Fruit fly (Drosophila melanogaster): ENCODE data around the gene CG3744.

DNA sequence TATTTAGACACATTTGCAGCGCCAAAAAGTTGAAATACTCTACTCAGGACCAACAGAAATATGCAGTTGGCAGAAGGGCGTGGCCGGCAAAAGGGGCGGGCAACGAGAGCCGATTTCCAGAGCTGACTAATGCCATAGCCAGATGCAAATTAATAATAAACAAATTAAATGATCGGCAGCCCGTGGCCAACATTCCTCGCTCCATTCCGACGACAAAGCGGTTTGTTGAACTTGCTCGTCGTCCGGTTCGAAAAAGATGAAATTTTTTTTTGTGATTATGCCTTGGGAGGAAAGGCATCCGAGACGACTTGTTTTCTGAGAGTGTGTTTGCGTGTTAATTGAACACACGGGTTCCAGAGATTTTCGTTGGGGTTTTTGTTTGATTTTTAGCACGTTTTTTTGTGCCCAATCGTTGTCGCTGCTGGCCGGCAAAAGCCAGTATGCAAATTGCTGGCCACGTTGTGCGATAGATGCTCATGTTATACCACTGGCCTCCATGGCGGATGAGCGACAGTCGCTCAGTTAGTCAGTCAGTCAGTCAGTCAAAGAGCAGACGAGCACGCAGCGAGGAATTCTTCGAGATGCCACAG lies 12.9 kb upstream of the CG3744 start:
- TF ChIP-seq Crg-1 (GFP tag; optimal IDR thresholded peaks at IDR 0.05), result no peak
- no peak for TF ChIP-seq cnc (optimal IDR thresholded peaks at IDR 0.05)
